Fruit fly (Drosophila melanogaster): Measurements from ENCODE around the gene Gabat.

DNA sequence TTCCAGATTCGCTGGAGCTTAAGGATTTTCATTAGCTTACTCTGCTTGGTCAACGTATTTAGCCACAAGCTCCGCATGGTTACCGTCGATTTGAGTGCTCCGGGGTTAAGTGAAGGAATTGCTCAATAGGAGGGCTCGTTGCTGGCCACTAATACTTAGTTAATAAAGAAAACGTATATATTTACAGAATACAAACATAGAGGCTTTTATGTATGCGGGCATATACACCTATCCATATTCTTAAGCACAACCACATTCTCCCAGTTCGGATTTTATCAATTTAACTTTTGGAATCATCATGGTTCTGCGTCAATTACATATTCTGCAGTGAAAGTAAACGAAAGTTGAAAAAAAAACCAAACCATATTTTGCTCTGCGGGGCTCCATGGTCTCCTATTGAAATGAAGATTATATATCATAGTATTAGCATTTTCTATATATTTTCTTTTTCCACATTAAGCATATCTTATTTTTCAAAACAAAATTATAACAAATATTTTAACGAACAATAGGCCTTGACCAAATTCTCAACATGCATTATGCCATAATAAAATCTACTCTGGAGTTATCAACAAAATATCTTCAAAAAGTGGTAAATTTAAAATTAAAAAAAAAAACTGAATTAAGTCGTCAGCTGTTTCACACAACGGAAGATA, at the start of gene Gabat, which contains the start of gene Tom20:
- TF ChIP-seq Ets96B (tag; optimal IDR thresholded peaks at IDR 0.05) (no peak), dsx (GFP tag; optimal IDR thresholded peaks at IDR 0.05; ENCODE audit: poor library complexity, severe bottlenecking) (no peak), CG6792 (GFP tag; optimal IDR thresholded peaks at IDR 0.05) (no peak), Sox14 (GFP tag; optimal IDR thresholded peaks at IDR 0.05) (no peak), Hr4 (GFP tag; optimal IDR thresholded peaks at IDR 0.05) (no peak)
